Worm (Caenorhabditis elegans) whole organism, mixed stage, embryonic: ENCODE data around the gene dgk-4.

Experiments
- M03D4.4 ChIP-seq: sonication (generic microtip); optimal IDR thresholded peaks from 2 replicates; lab custom pipeline; 2017; ENCODE audit warnings: mild to moderate bottlenecking, missing genetic modification characterization, missing compliant biosample characterization
- bed-3 ChIP-seq: fragments of 200-800 bp; sonication (Bioruptor generic); optimal IDR thresholded peaks from 3 replicates; lab custom pipeline; 2018; ENCODE audit warnings: mild to moderate bottlenecking, missing genetic modification characterization, moderate library complexity, missing compliant biosample characterization
- blmp-1 ChIP-seq: fragments of 150-350 bp; optimal IDR thresholded peaks from 2 replicates; lab custom pipeline; 2014; ENCODE audit warnings: missing biosample characterization, missing genetic modification characterization
- ceh-39 ChIP-seq: fragments of 150-350 bp; optimal IDR thresholded peaks from 2 replicates; lab custom pipeline; 2014; ENCODE audit warnings: missing biosample characterization, missing genetic modification characterization
- ceh-83 ChIP-seq: fragments of 200-800 bp; sonication (Bioruptor generic); optimal IDR thresholded peaks from 2 replicates; lab custom pipeline; 2018; ENCODE audit warnings: mild to moderate bottlenecking, missing genetic modification characterization, missing compliant biosample characterization
- ces-1 ChIP-seq: fragments of 150-350 bp; optimal IDR thresholded peaks from 2 replicates; lab custom pipeline; 2014; ENCODE audit warnings: missing biosample characterization, missing genetic modification reagents, missing genetic modification characterization
- cnd-1 ChIP-seq: fragments of 200-800 bp; sonication (Bioruptor generic); optimal IDR thresholded peaks from 2 replicates; lab custom pipeline; 2018; ENCODE audit warnings: mild to moderate bottlenecking, missing genetic modification characterization, missing compliant biosample characterization
- drap-1 ChIP-seq: fragments of 200-800 bp; sonication (Bioruptor generic); optimal IDR thresholded peaks from 3 replicates; lab custom pipeline; 2018; ENCODE audit warnings: mild to moderate bottlenecking, missing genetic modification characterization, missing compliant biosample characterization
- elt-1 ChIP-seq: sonication (generic microtip); optimal IDR thresholded peaks from 2 replicates; lab custom pipeline; 2017; ENCODE audit warnings: missing genetic modification characterization, mild to moderate bottlenecking, missing compliant biosample characterization, antibody characterized with exemption, moderate library complexity, borderline replicate concordance; ENCODE audit not compliant: insufficient read depth
- flh-1 ChIP-seq: fragments of 200-800 bp; sonication (Bioruptor generic); optimal IDR thresholded peaks from 2 replicates; lab custom pipeline; 2018; ENCODE audit warnings: mild to moderate bottlenecking, missing genetic modification characterization, moderate library complexity, missing compliant biosample characterization
- ham-2 ChIP-seq: fragments of 200-800 bp; sonication (Bioruptor generic); optimal IDR thresholded peaks from 2 replicates; lab custom pipeline; 2018; ENCODE audit warnings: mild to moderate bottlenecking, missing genetic modification characterization, missing compliant biosample characterization
- hlh-1 ChIP-seq: fragments of 150-350 bp; optimal IDR thresholded peaks from 2 replicates; lab custom pipeline; 2014; ENCODE audit warnings: missing biosample characterization, missing genetic modification reagents, missing genetic modification characterization
- lin-13 ChIP-seq: fragments of 150-350 bp; optimal IDR thresholded peaks from 2 replicates; lab custom pipeline; 2014; ENCODE audit warnings: missing biosample characterization, missing genetic modification characterization
- lsy-2 ChIP-seq: fragments of 150-350 bp; optimal IDR thresholded peaks from 2 replicates; lab custom pipeline; 2014; ENCODE audit warnings: missing biosample characterization, missing genetic modification characterization
- mab-5 ChIP-seq: fragments of 150-350 bp; optimal IDR thresholded peaks from 2 replicates; lab custom pipeline; 2014; ENCODE audit warnings: missing biosample characterization, missing genetic modification characterization
- mep-1 ChIP-seq: fragments of 150-350 bp; optimal IDR thresholded peaks from 2 replicates; lab custom pipeline; 2017; ENCODE audit warnings: missing biosample characterization, missing genetic modification reagents, missing genetic modification characterization, inconsistent platforms
- nhr-12 ChIP-seq: fragments of 150-350 bp; optimal IDR thresholded peaks from 2 replicates; lab custom pipeline; 2014; ENCODE audit warnings: missing biosample characterization, missing genetic modification characterization
- nhr-2 ChIP-seq: fragments of 150-350 bp; optimal IDR thresholded peaks from 2 replicates; lab custom pipeline; 2014; ENCODE audit warnings: missing biosample characterization, missing genetic modification characterization
- nhr-237 ChIP-seq: fragments of 150-350 bp; optimal IDR thresholded peaks from 2 replicates; lab custom pipeline; 2014; ENCODE audit warnings: missing biosample characterization, missing genetic modification characterization
- nhr-28 ChIP-seq: fragments of 150-350 bp; optimal IDR thresholded peaks from 2 replicates; lab custom pipeline; 2014; ENCODE audit warnings: missing biosample characterization, missing genetic modification characterization
- nhr-76 ChIP-seq: sonication (generic microtip); optimal IDR thresholded peaks from 2 replicates; lab custom pipeline; 2017; ENCODE audit warnings: missing biosample characterization, missing genetic modification characterization
- pha-4 ChIP-seq: fragments of 150-350 bp; optimal IDR thresholded peaks from 2 replicates; lab custom pipeline; 2018; ENCODE audit warnings: missing biosample characterization, missing genetic modification reagents, missing genetic modification characterization
- sem-2 ChIP-seq: fragments of 200-800 bp; sonication (Bioruptor generic); optimal IDR thresholded peaks from 2 replicates; lab custom pipeline; 2018; ENCODE audit warnings: mild to moderate bottlenecking, missing genetic modification characterization, missing compliant biosample characterization
- sptf-1 ChIP-seq: sonication (generic microtip); optimal IDR thresholded peaks from 2 replicates; lab custom pipeline; 2017; ENCODE audit warnings: mild to moderate bottlenecking, missing genetic modification characterization, moderate library complexity, missing compliant biosample characterization
- tbx-8 ChIP-seq: fragments of 200-800 bp; sonication (Bioruptor generic); optimal IDR thresholded peaks from 2 replicates; lab custom pipeline; 2018; ENCODE audit warnings: mild to moderate bottlenecking, missing genetic modification characterization, moderate library complexity, missing compliant biosample characterization
- unc-120 ChIP-seq: sonication (generic microtip); optimal IDR thresholded peaks from 2 replicates; lab custom pipeline; 2017; ENCODE audit warnings: missing genetic modification characterization, missing compliant biosample characterization; ENCODE audit not compliant: poor library complexity, severe bottlenecking
- unc-39 ChIP-seq: fragments of 150-350 bp; optimal IDR thresholded peaks from 2 replicates; lab custom pipeline; 2014; ENCODE audit warnings: missing biosample characterization, missing genetic modification characterization
- unc-62 ChIP-seq: fragments of 150-350 bp; optimal IDR thresholded peaks from 2 replicates; lab custom pipeline; 2014; ENCODE audit warnings: missing biosample characterization, missing genetic modification reagents, missing genetic modification characterization
- zip-8 ChIP-seq: fragments of 150-350 bp; optimal IDR thresholded peaks from 2 replicates; lab custom pipeline; 2014; ENCODE audit warnings: missing biosample characterization, missing genetic modification characterization
- ztf-11 ChIP-seq: fragments of 150-350 bp; optimal IDR thresholded peaks from 2 replicates; lab custom pipeline; 2014; ENCODE audit warnings: missing biosample characterization, missing genetic modification characterization

dgk-4 gene

ce11 chrIV:8611886-8612542 lies 19.1 kb upstream of the dgk-4 start, which contains the start of the genes F42A9.17 and cyp-33E2:
Gene F42A9.17 (minus strand): TSS chrIV:8611936.
Gene cyp-33E2 (plus strand): TSS chrIV:8612334.
- TF ChIP-seq drap-1 (GFP tag; lab: Kevin White, UChicago) (no peak), ces-1 (GFP tag; lab: Kevin White, UChicago) (no peak), zip-8 (tag; lab: Kevin White, UChicago) (no peak), mab-5 (tag; lab: Kevin White, UChicago) (no peak), unc-62 (GFP tag; lab: Kevin White, UChicago) (no peak), unc-39 (tag; lab: Kevin White, UChicago) (no peak), nhr-2 (tag; lab: Kevin White, UChicago) (no peak), nhr-12 (tag; lab: Kevin White, UChicago) (no peak), ceh-39 (tag; lab: Kevin White, UChicago) (no peak), ceh-83 (GFP tag; lab: Kevin White, UChicago) (no peak), cnd-1 (tag; lab: Kevin White, UChicago) (no peak), elt-1 (tag; lab: Kevin White, UChicago) (no peak)

- TF ChIP-seq unc-39 (tag; lab: Kevin White, UChicago) (no peak), lsy-2 (tag; lab: Kevin White, UChicago) (no peak), blmp-1 (tag; lab: Kevin White, UChicago) (no peak), lin-13 (tag; lab: Kevin White, UChicago) (no peak), cnd-1 (tag; lab: Kevin White, UChicago) (no peak), drap-1 (GFP tag; lab: Kevin White, UChicago) (no peak), ces-1 (GFP tag; lab: Kevin White, UChicago) (no peak), sptf-1 (tag; lab: Kevin White, UChicago) (no peak), nhr-28 (tag; lab: Kevin White, UChicago) (no peak), nhr-237 (tag; lab: Kevin White, UChicago) (no peak), flh-1 (GFP tag; lab: Kevin White, UChicago) (no peak), tbx-8 (GFP tag; lab: Kevin White, UChicago) (no peak), pha-4 (tag; lab: Kevin White, UChicago) (no peak), ham-2 (GFP tag; lab: Kevin White, UChicago) (no peak)
Measured at ce11 chrIV:8614680-8615079, 16.5 kb upstream of the dgk-4 start, which contains the start of gene cyp-33E3. Gene cyp-33E3 (plus strand): TSS chrIV:8614995.

ce11 chrIV:8615314-8615713 lies 15.8 kb upstream of the dgk-4 start:
- TF ChIP-seq hlh-1 (tag; lab: Kevin White, UChicago) (no peak), ztf-11 (tag; lab: Kevin White, UChicago) (no peak), bed-3 (GFP tag; lab: Kevin White, UChicago) (no peak), M03D4.4 (tag; lab: Kevin White, UChicago) (no peak), nhr-76 (no peak), ces-1 (GFP tag; lab: Kevin White, UChicago) (no peak), sem-2 (GFP tag; lab: Kevin White, UChicago) (no peak), unc-120 (tag; lab: Kevin White, UChicago) (no peak), sptf-1 (tag; lab: Kevin White, UChicago) (no peak), unc-39 (tag; lab: Kevin White, UChicago) (no peak)

DNA sequence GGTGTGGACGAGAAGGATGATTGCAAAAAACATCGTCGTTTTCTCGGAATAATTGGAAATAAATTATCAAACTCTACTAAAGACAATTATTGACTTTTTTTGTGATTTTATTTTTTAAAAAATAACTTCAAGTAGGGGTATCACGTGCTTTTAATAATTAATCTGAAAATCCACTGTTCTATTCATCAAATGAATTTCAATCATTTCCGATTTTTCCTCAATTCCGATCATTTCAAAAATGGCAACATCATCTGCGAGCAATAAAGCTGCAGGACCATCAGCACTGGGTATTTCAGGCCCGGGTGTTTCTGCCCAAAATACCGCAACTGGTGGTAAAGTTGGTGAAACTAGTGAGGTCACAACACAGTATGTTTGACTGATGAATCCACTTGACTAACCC lies 14.1 kb upstream of the dgk-4 start, which contains the start of the genes F42A9.7 and F42A9.3:
Gene F42A9.7, minus strand, starts transcription at position 101 of the 400 bp plus-strand sequence.
Gene F42A9.3, plus strand, starts transcription at position 214 of the 400 bp plus-strand sequence.
- TF ChIP-seq M03D4.4 (tag; lab: Kevin White, UChicago) (no peak), unc-62 (GFP tag; lab: Kevin White, UChicago) (no peak), ham-2 (GFP tag; lab: Kevin White, UChicago) (no peak)

DNA sequence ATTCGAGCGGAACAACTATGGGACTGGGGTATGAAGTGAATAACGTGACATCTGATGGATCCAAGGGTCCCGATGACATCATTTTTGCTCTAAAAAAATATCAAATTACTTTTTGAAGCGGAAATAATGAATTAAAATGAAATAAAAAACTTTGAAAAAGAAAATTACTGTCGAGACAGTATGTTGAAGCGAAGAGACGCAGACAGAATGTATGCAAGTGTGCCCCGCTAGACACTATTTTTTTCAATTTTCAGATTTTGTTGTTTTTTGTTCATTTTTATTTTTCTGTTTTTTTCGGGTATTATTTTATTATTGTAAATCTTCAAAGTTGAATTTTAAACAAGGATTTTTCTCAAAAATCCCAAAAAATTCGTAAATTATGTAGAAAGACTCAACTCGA lies 12.4 kb upstream of the dgk-4 start, which contains the start of gene F42A9.8:
Gene F42A9.8, minus strand, starts transcription at position 88 of the 400 bp plus-strand sequence.
- TF ChIP-seq unc-120 (tag; lab: Kevin White, UChicago) (no peak), mab-5 (tag; lab: Kevin White, UChicago) (no peak), tbx-8 (GFP tag; lab: Kevin White, UChicago) (no peak), zip-8 (tag; lab: Kevin White, UChicago) (no peak), cnd-1 (tag; lab: Kevin White, UChicago) (no peak), mep-1 (tag; lab: Kevin White, UChicago) (peak; percentile 55), pha-4 (tag; lab: Kevin White, UChicago) (no peak), hlh-1 (tag; lab: Kevin White, UChicago) (no peak)
- TF ChIP-seq, all 35 proteins: peak for 1
